Worm (Caenorhabditis elegans) whole organism, L2 larva: Measurements from ENCODE around the gene T28F3.5.

Experiments used
- C34F6.9 ChIP-seq: fragments of 150-350 bp; optimal IDR thresholded peaks from 2 replicates; lab custom pipeline; 2014; ENCODE audit warnings: missing biosample characterization, missing genetic modification characterization
- F13H6.1 ChIP-seq: sonication (generic microtip); optimal IDR thresholded peaks from 2 replicates; lab custom pipeline; 2016; ENCODE audit warnings: missing genetic modification characterization, missing compliant biosample characterization
- R02D3.7 ChIP-seq: fragments of 150-350 bp; optimal IDR thresholded peaks from 2 replicates; lab custom pipeline; 2014; ENCODE audit warnings: missing biosample characterization, missing genetic modification characterization
- Y55F3AM.14 ChIP-seq: fragments of 200-800 bp; sonication (Bioruptor generic); optimal IDR thresholded peaks from 2 replicates; lab custom pipeline; 2018; ENCODE audit warnings: mild to moderate bottlenecking, missing genetic modification characterization, missing compliant biosample characterization
- alr-1 ChIP-seq: fragments of 150-350 bp; optimal IDR thresholded peaks from 2 replicates; lab custom pipeline; 2014; ENCODE audit warnings: missing biosample characterization, missing genetic modification characterization
- aly-2 ChIP-seq: fragments of 150-350 bp; optimal IDR thresholded peaks from 2 replicates; lab custom pipeline; 2014; ENCODE audit warnings: missing biosample characterization, missing genetic modification characterization
- ama-1 ChIP-seq: fragments of 150-350 bp; optimal IDR thresholded peaks from 2 replicates; lab custom pipeline; 2018; ENCODE audit warnings: inconsistent platforms
- blmp-1 ChIP-seq: sonication (generic microtip); optimal IDR thresholded peaks from 2 replicates; lab custom pipeline; 2017; ENCODE audit warnings: missing genetic modification characterization, mild to moderate bottlenecking, missing compliant biosample characterization, antibody characterized with exemption, moderate library complexity; ENCODE audit not compliant: insufficient read depth
- ceh-16 ChIP-seq: fragments of 150-350 bp; optimal IDR thresholded peaks from 2 replicates; lab custom pipeline; 2014; ENCODE audit warnings: missing biosample characterization, missing genetic modification characterization
- crh-2 ChIP-seq: sonication (generic microtip); optimal IDR thresholded peaks from 2 replicates; lab custom pipeline; 2017; ENCODE audit warnings: missing biosample characterization, missing genetic modification characterization
- dmd-4 ChIP-seq: sonication (generic microtip); optimal IDR thresholded peaks from 2 replicates; lab custom pipeline; 2017; ENCODE audit warnings: missing biosample characterization, missing genetic modification characterization
- egl-27 ChIP-seq: sonication (generic microtip); optimal IDR thresholded peaks from 3 replicates; lab custom pipeline; 2017; ENCODE audit warnings: missing biosample characterization, missing genetic modification reagents, missing genetic modification characterization
- elt-1 ChIP-seq: fragments of 150-350 bp; optimal IDR thresholded peaks from 2 replicates; lab custom pipeline; 2014; ENCODE audit warnings: missing biosample characterization, missing genetic modification characterization
- fos-1 ChIP-seq: fragments of 150-350 bp; optimal IDR thresholded peaks from 2 replicates; lab custom pipeline; 2014; ENCODE audit warnings: missing biosample characterization, missing genetic modification characterization
- gmeb-1 ChIP-seq: fragments of 150-350 bp; optimal IDR thresholded peaks from 2 replicates; lab custom pipeline; 2014; ENCODE audit warnings: missing biosample characterization, missing genetic modification characterization
- lin-11 ChIP-seq: fragments of 150-350 bp; sonication (generic microtip); optimal IDR thresholded peaks from 2 replicates; lab custom pipeline; 2014; ENCODE audit warnings: missing biosample characterization, missing genetic modification characterization, inconsistent platforms, mixed read lengths
- lin-13 ChIP-seq: fragments of 150-350 bp; optimal IDR thresholded peaks from 2 replicates; lab custom pipeline; 2014; ENCODE audit warnings: missing biosample characterization, missing genetic modification reagents, missing genetic modification characterization
- mab-5 ChIP-seq: fragments of 150-350 bp; optimal IDR thresholded peaks from 2 replicates; lab custom pipeline; 2014; ENCODE audit warnings: missing biosample characterization, missing genetic modification characterization
- mbf-1 ChIP-seq: sonication (generic microtip); optimal IDR thresholded peaks from 2 replicates; lab custom pipeline; 2017; ENCODE audit warnings: missing biosample characterization, missing genetic modification characterization
- mdl-1 ChIP-seq, 2 experiments: fragments of 150-350 bp in 1 of 2; sonication (generic microtip) in 1 of 2; optimal IDR thresholded peaks; 2 replicates each; lab custom pipeline; 2017; ENCODE audit warnings: missing biosample characterization in 2 of 2, missing genetic modification characterization in 2 of 2
- nhr-10 ChIP-seq: sonication (generic microtip); optimal IDR thresholded peaks from 2 replicates; lab custom pipeline; 2017; ENCODE audit warnings: missing biosample characterization, missing genetic modification characterization
- nhr-11 ChIP-seq: fragments of 150-350 bp; optimal IDR thresholded peaks from 2 replicates; lab custom pipeline; 2014; ENCODE audit warnings: missing biosample characterization, missing genetic modification characterization
- nhr-12 ChIP-seq: fragments of 150-350 bp; optimal IDR thresholded peaks from 2 replicates; lab custom pipeline; 2014; ENCODE audit warnings: missing biosample characterization, missing genetic modification characterization
- nhr-129 ChIP-seq: fragments of 150-350 bp; optimal IDR thresholded peaks from 2 replicates; lab custom pipeline; 2014; ENCODE audit warnings: missing biosample characterization, missing genetic modification characterization
- nhr-21 ChIP-seq: fragments of 150-350 bp; optimal IDR thresholded peaks from 2 replicates; lab custom pipeline; 2014; ENCODE audit warnings: missing biosample characterization, missing genetic modification characterization
- nhr-23 ChIP-seq: fragments of 150-350 bp; optimal IDR thresholded peaks from 2 replicates; lab custom pipeline; 2014; ENCODE audit warnings: missing biosample characterization, missing genetic modification reagents, missing genetic modification characterization
- nhr-25 ChIP-seq: fragments of 150-350 bp; sonication (generic microtip); optimal IDR thresholded peaks from 3 replicates; lab custom pipeline; 2014; ENCODE audit warnings: missing biosample characterization, missing genetic modification characterization
- nhr-77 ChIP-seq: fragments of 150-350 bp; optimal IDR thresholded peaks from 2 replicates; lab custom pipeline; 2014; ENCODE audit warnings: missing biosample characterization, missing genetic modification characterization
- skn-1 ChIP-seq: sonication (generic microtip); optimal IDR thresholded peaks from 2 replicates; lab custom pipeline; 2017; ENCODE audit warnings: missing biosample characterization, missing genetic modification characterization
- sma-3 ChIP-seq: sonication (generic microtip); optimal IDR thresholded peaks from 2 replicates; lab custom pipeline; 2016; ENCODE audit warnings: missing genetic modification reagents, missing genetic modification characterization, missing compliant biosample characterization
- sma-9 ChIP-seq, 2 experiments: fragments of 150-350 bp in 1 of 2; sonication (generic microtip) in 1 of 2; optimal IDR thresholded peaks; 2 replicates each; lab custom pipeline; 2014 to 2016; ENCODE audit warnings: missing genetic modification characterization in 2 of 2, mild to moderate bottlenecking in 1 of 2, missing biosample characterization in 1 of 2, missing compliant biosample characterization in 1 of 2, missing genetic modification reagents in 1 of 2, moderate library complexity in 1 of 2
- snpc-4 ChIP-seq: fragments of 150-350 bp; optimal IDR thresholded peaks from 2 replicates; lab custom pipeline; 2014; ENCODE audit warnings: missing biosample characterization, missing genetic modification characterization
- unc-39 ChIP-seq: fragments of 150-350 bp; optimal IDR thresholded peaks from 2 replicates; lab custom pipeline; 2014; ENCODE audit warnings: missing biosample characterization, missing genetic modification characterization
- unc-55 ChIP-seq: fragments of 150-350 bp; sonication (generic microtip); optimal IDR thresholded peaks from 3 replicates; lab custom pipeline; 2014; ENCODE audit warnings: missing biosample characterization, missing genetic modification reagents, missing genetic modification characterization
- unc-62 ChIP-seq: fragments of 150-350 bp; optimal IDR thresholded peaks from 2 replicates; lab custom pipeline; 2014; ENCODE audit warnings: missing biosample characterization, missing genetic modification reagents, missing genetic modification characterization
- zag-1 ChIP-seq: fragments of 150-350 bp; optimal IDR thresholded peaks from 2 replicates; lab custom pipeline; 2014; ENCODE audit warnings: missing biosample characterization, missing genetic modification characterization
- ztf-1 ChIP-seq: fragments of 200-800 bp; sonication (Bioruptor generic); conservative IDR thresholded peaks from 2 replicates; pipeline ENCODE4 v1.3.6; 2022; ENCODE audit warnings: missing genetic modification characterization, missing compliant biosample characterization
- ztf-11 ChIP-seq: sonication (generic microtip); optimal IDR thresholded peaks from 2 replicates; lab custom pipeline; 2017; ENCODE audit warnings: missing biosample characterization, missing genetic modification characterization
- ztf-4 ChIP-seq: fragments of 150-350 bp; optimal IDR thresholded peaks from 2 replicates; lab custom pipeline; 2014; ENCODE audit warnings: missing biosample characterization, missing genetic modification characterization

Gene T28F3.5

ce11 chrIV:17278861-17279591 lies 15.6 kb upstream of the T28F3.5 start, which contains the start of gene hsp-1:
TSS of gene hsp-1 (plus strand) at chrIV:17278959.
- no peak for TF ChIP-seq ceh-16 (tag; lab: Kevin White, UChicago)
- peak; percentile 13 for TF ChIP-seq ama-1 (lab: Kevin White, UChicago)

DNA sequence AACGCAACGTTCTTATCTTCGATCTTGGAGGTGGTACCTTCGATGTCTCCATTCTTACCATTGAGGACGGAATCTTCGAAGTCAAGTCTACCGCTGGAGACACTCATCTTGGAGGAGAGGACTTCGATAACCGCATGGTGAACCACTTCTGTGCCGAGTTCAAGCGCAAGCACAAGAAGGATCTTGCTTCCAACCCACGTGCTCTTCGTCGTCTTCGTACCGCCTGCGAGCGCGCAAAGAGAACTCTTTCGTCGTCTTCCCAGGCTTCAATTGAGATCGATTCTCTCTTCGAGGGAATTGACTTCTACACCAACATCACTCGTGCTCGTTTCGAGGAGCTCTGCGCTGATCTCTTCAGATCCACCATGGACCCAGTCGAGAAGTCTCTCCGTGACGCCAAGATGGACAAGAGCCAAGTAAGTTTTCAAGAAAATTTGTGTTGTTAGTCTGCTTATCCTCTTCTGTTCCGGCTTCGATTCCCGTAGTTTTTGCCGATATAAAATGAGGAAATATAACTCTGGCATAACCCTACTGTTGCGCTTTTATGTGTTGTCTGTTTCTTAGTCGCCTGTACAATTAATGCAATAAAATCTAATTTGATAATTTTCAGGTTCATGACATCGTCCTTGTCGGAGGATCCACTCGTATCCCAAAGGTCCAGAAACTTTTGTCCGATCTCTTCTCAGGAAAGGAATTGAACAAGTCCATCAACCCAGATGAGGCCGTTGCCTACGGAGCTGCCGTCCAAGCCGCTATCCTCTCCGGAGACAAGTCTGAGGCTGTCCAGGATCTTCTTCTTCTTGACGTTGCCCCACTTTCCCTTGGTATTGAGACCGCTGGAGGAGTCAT lies 14.8 kb upstream of the T28F3.5 start:
- no peak for TF ChIP-seq snpc-4 (tag; lab: Kevin White, UChicago)
- no peak for TF ChIP-seq dmd-4
- TF ChIP-seq sma-3 (GFP tag; lab: Kevin White, UChicago), result no peak
- peak; percentile 45 for TF ChIP-seq nhr-11 (tag; lab: Kevin White, UChicago)
- no peak for TF ChIP-seq nhr-21 (tag; lab: Kevin White, UChicago)
- peak; percentile 42 for TF ChIP-seq crh-2 (tag; lab: Kevin White, UChicago)
- TF ChIP-seq ama-1 (lab: Kevin White, UChicago), result peak; percentile 87
- no peak for TF ChIP-seq sma-9 (GFP tag; optimal IDR thresholded peaks at IDR 0.05; lab: Kevin White, UChicago)
- no peak for TF ChIP-seq sma-9 (tag; optimal IDR thresholded peaks at IDR 0.05; lab: Kevin White, UChicago)
- TF ChIP-seq zag-1 (tag; lab: Kevin White, UChicago), result no peak

DNA sequence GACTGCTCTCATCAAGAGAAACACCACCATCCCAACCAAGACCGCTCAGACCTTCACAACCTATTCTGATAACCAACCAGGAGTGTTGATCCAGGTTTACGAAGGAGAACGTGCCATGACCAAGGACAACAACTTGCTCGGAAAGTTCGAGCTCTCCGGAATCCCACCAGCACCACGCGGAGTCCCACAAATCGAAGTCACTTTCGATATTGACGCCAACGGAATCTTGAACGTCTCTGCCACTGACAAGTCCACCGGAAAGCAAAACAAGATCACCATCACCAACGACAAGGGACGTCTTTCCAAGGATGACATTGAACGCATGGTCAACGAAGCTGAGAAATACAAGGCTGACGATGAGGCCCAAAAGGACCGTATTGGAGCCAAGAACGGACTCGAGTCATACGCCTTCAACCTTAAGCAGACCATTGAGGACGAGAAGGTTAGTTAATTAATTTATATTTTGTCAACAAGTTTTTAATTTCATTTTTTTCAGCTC lies 14.1 kb upstream of the T28F3.5 start:
- TF ChIP-seq ama-1 (lab: Kevin White, UChicago) (peak; percentile 90), nhr-129 (tag; lab: Kevin White, UChicago) (peak; percentile 27), nhr-23 (tag; lab: Kevin White, UChicago) (no peak)

DNA sequence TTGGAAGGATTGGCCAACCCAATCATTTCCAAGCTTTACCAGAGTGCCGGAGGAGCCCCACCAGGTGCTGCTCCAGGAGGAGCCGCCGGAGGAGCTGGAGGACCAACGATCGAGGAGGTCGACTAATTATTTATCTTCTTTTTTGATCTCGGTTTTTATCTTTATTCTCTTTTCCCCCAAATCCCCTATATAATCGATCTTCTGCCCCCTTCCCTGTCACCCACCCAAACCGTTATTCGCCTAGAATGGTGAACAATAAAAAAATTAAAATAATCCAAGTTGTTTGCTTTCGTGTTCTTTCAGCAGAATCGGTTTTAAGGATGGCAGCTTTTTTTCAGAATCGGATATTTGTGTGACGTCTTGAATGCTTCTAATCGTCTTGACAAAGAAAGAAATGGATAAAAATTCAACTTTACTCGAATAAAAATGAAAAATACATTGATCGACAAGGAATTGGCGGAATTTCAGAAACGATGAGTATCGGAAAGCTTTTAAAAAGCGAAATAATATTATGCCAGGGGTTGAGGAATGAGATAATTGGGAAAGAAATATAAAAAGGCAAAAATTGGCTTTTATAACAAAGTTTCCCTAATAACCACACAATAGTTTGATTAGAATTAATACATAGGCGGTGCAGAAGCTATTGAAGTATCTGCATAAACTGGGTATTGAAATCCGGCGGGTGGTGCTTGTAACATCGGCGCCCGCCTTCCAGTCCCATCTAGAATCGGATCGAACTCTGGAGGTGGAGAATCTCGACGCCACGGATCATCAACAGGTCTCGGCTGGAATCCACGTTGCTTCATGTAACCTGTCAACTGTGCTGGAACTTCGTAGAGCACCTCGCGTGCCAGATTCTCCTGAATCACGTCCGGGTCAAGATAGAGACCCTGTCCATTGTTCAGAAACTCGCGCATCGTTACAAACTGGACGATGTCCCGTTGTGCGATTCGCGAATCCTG lies 13.2 kb upstream of the T28F3.5 start:
- TF ChIP-seq fos-1, result peak; percentile 31
- TF ChIP-seq nhr-23 (tag; lab: Kevin White, UChicago), result no peak
- no peak for TF ChIP-seq nhr-12 (tag; lab: Kevin White, UChicago)
- TF ChIP-seq ztf-11 (tag; lab: Kevin White, UChicago), result no peak
- TF ChIP-seq C34F6.9 (tag; lab: Kevin White, UChicago), result peak; percentile 77
- no peak for TF ChIP-seq blmp-1 (tag; lab: Kevin White, UChicago)
- TF ChIP-seq mbf-1, result peak; percentile 24
- peak; percentile 71 for TF ChIP-seq nhr-11 (tag; lab: Kevin White, UChicago)
- TF ChIP-seq crh-2 (tag; lab: Kevin White, UChicago), result peak; percentile 93
- peak; percentile 74 for TF ChIP-seq gmeb-1 (tag; lab: Kevin White, UChicago)
- TF ChIP-seq lin-13, result peak; percentile 82
- TF ChIP-seq F13H6.1 (tag; lab: Kevin White, UChicago), result peak; percentile 29
- no peak for TF ChIP-seq R02D3.7 (tag; lab: Kevin White, UChicago)
- TF ChIP-seq nhr-25, result peak; percentile 26
- TF ChIP-seq nhr-21 (tag; lab: Kevin White, UChicago), result no peak
- no peak for TF ChIP-seq unc-39 (tag; lab: Kevin White, UChicago)
- peak; percentile 69 for TF ChIP-seq nhr-129 (tag; lab: Kevin White, UChicago)
- peak; percentile 17 for TF ChIP-seq unc-62
- TF ChIP-seq ztf-4 (tag; lab: Kevin White, UChicago), result peak; percentile 95
- TF ChIP-seq ceh-16 (tag; lab: Kevin White, UChicago), result no peak
- no peak for TF ChIP-seq lin-11 (tag; lab: Kevin White, UChicago)
- TF ChIP-seq sma-9 (GFP tag; optimal IDR thresholded peaks at IDR 0.05; lab: Kevin White, UChicago), result peak; percentile 52
- no peak for TF ChIP-seq sma-9 (tag; optimal IDR thresholded peaks at IDR 0.05; lab: Kevin White, UChicago)
- no peak for TF ChIP-seq alr-1 (tag; lab: Kevin White, UChicago)
- peak; percentile 71 for TF ChIP-seq Y55F3AM.14 (GFP tag; lab: Kevin White, UChicago)
- TF ChIP-seq zag-1 (tag; lab: Kevin White, UChicago), result no peak
- no peak for TF ChIP-seq mdl-1 (tag; optimal IDR thresholded peaks at IDR 0.05; lab: Kevin White, UChicago)
- TF ChIP-seq nhr-77 (tag; lab: Kevin White, UChicago), result no peak
- no peak for TF ChIP-seq egl-27
- TF ChIP-seq mab-5 (tag; lab: Kevin White, UChicago), result no peak
- no peak for TF ChIP-seq aly-2
- TF ChIP-seq elt-1 (tag; lab: Kevin White, UChicago), result no peak
- peak; percentile 74 for TF ChIP-seq skn-1
- TF ChIP-seq nhr-10 (tag; lab: Kevin White, UChicago), result no peak
- TF ChIP-seq dmd-4, result no peak
- TF ChIP-seq ztf-1 (GFP tag; lab: Robert Waterston, UW), result peak; percentile 90; the same call in 1 of the 2 replicates
- TF ChIP-seq snpc-4 (tag; lab: Kevin White, UChicago), result peak; percentile 38
- TF ChIP-seq unc-55 (GFP tag; lab: Kevin White, UChicago), result no peak
